Worm (Caenorhabditis elegans): ENCODE results near the gene Y52E8A.2.

DNA sequence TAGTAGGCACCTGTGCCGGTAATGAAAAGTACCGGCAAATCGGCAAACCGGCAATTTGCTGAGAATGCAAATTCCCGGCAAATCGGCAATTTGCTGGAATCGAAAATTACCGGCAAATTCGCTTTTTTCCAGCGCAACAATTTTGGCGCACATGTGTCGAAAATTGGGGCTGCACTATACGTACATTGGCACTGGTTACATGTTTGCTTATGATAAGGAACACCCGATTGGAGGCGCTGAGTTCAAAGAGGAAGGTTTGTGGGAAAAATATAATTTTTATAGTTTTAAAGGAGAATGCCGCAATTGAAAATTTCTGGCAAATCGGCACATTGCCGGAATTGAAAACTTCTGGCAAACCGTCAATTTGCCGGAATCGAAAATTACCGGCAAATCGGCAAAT is 23.4 kb upstream of the Y52E8A.2 start:
- TF ChIP-seq let-607 (tag; optimal IDR thresholded peaks at IDR 0.05) (no peak), sea-2 (GFP tag; IDR thresholded peaks at IDR 0.05) (no peak), ztf-3 (GFP tag; optimal IDR thresholded peaks at IDR 0.05) (no peak), unc-62 (GFP tag; optimal IDR thresholded peaks at IDR 0.05) (no peak), snpc-3.4 (tag; optimal IDR thresholded peaks at IDR 0.05) (no peak), sdz-38 (tag; optimal IDR thresholded peaks at IDR 0.05) (no peak), ama-1 (optimal IDR thresholded peaks at IDR 0.05) (no peak), ama-1 (GFP tag; optimal IDR thresholded peaks at IDR 0.05) (no peak), F23B12.7 (tag; optimal IDR thresholded peaks at IDR 0.05; ENCODE audit: insufficient read depth) (no peak), lin-26 (GFP tag; IDR thresholded peaks at IDR 0.05) (no peak), snpc-1.3 (tag; optimal IDR thresholded peaks at IDR 0.05; ENCODE audit: insufficient read depth) (no peak), mcd-1 (GFP tag; IDR thresholded peaks at IDR 0.05) (no peak), unc-130 (GFP tag; optimal IDR thresholded peaks at IDR 0.05) (no peak), pbrm-1 (GFP tag; IDR thresholded peaks at IDR 0.05) (no peak), bed-2 (GFP tag; IDR thresholded peaks at IDR 0.05) (no peak)

Measured in whole organism, young adult.